Worm (Caenorhabditis elegans): ENCODE results near the gene col-71.
"Not testable (repeated sequence)": the region's sequence is repeated elsewhere in the genome, so short reads cannot be mapped to it uniquely, and the experiment has no call there.

Gene col-71

DNA sequence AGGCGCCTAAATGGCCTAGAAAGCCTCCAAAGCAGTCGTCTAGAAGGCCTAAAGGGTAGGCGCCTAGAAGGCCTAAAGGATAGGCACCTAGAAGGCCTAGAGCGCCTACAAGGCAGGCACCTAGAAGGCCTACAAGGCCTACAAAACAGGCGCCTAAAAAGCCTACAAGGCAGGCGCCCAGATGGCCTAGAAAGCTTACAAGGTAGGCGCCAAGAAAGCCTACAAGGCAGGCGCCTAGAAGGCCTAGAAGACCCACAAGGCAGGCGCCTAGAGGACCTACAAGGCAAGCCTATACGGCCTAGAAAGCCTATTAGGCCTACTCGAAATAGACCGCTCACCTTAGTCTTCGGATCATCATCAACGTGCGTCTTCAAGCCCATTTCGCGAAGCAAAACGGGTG lies 359 bp downstream of the col-71 start:
- TF ChIP-seq unc-62 (GFP tag; optimal IDR thresholded peaks at IDR 0.05), result no peak

DNA sequence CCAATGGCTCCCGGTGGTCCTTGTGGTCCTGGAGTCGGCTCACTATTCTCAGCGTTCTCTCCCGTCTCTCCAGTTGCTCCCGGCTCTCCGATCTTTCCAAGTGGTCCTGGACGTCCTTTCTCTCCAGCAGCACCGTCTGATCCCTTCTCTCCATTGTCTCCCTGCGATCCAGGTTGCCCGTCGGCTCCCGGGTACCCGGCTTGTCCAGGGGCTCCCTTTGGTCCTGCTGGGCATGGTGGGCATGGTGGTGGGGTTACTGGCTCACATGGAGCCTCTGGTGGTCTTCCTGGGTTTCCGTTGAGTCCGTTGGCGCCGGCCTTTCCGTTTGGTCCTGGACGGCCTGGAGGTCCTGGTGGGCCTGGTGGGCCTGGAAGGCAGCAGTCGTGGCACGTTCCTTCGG lies 2.0 kb downstream of the col-71 start:
- TF ChIP-seq unc-62 (GFP tag; optimal IDR thresholded peaks at IDR 0.05), result no peak

DNA sequence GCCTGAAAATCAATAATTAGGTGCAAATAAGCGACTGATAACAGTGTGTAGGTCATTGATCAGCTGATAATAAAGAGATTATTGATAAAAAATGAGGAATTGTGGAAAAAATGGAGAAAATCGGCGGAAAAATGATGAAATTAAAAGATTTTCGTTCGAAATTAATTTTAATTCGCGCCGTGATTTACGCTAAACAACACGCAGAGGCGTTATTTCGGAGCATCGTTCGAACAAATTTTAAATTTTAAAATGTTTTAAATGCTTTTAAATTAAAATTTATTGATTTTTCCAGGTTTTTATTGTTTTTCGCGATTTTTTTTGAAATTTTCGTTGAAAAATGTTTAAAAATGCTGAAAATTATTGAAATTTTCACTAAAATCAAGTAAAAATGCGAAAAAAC lies 3.0 kb downstream of the col-71 start, which contains the start of gene Y49F6B.9:
Y49F6B.9 (minus strand) TSS at position 2 of the 400 bp plus-strand sequence.
- no peak for TF ChIP-seq unc-62 (GFP tag; optimal IDR thresholded peaks at IDR 0.05)

ce11 chrII:3490797-3491196 lies 11.6 kb downstream of the col-71 start, which contains the start of gene fbxb-112:
fbxb-112 (plus strand) TSS chrII:3491097.
- not testable (repeated sequence) for TF ChIP-seq unc-62 (GFP tag; optimal IDR thresholded peaks at IDR 0.05)

- TF ChIP-seq unc-62 (GFP tag; optimal IDR thresholded peaks at IDR 0.05), result no peak
These were observed 20.1 kb downstream of the col-71 start, which contains the start of gene smu-2 for ce11 chrII:3482231-3482630. smu-2 (plus strand) TSS chrII:3482408.

- TF ChIP-seq unc-62 (GFP tag; optimal IDR thresholded peaks at IDR 0.05), result no peak
These were observed 20.8 kb downstream of the col-71 start, which contains the start of gene Y49F6B.8 for ce11 chrII:3481584-3481983. Y49F6B.8 (minus strand) TSS chrII:3481684.

- TF ChIP-seq unc-62 (GFP tag; optimal IDR thresholded peaks at IDR 0.05), result no peak
These were observed 25.2 kb downstream of the col-71 start, which contains the start of gene fbxb-104 for ce11 chrII:3477171-3477570. fbxb-104 (minus strand) TSS chrII:3477271.

ce11 chrII:3476536-3476935 lies 25.8 kb downstream of the col-71 start:
- TF ChIP-seq unc-62 (GFP tag; optimal IDR thresholded peaks at IDR 0.05), result no peak

ce11 chrII:3473744-3474143 lies 28.6 kb downstream of the col-71 start, which contains the start of gene sdz-32:
sdz-32 (plus strand) TSS chrII:3474044.
- no peak for TF ChIP-seq unc-62 (GFP tag; optimal IDR thresholded peaks at IDR 0.05)

DNA sequence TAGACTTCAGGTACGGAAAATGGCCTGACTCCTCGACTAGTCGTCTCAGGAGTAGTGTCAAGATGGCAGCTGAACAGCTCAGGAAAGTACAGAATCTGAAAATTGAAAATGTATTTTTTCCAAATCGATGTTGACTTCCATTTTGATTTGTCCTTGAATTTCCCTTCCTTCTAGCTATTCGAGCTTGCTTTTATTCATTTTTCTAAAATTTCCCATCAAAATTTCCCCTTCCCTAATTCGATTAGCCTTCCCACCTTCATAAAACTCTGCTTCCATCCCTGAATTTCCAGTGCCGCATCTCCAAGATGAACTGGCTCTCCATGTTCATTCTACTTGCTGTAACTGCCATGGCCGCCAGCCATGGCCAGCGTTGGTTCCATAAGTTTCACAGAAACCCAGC lies 29.6 kb downstream of the col-71 start, which contains the start of gene Y49F6B.6:
Y49F6B.6 (plus strand) TSS at position 301 of the 400 bp plus-strand sequence.
- TF ChIP-seq unc-62 (GFP tag; optimal IDR thresholded peaks at IDR 0.05), result no peak

ce11 chrII:3472316-3472715 lies 30.1 kb downstream of the col-71 start, which contains the start of gene Y49F6B.12:
Y49F6B.12 (minus strand) TSS chrII:3472416.
- no peak for TF ChIP-seq unc-62 (GFP tag; optimal IDR thresholded peaks at IDR 0.05)

- no peak for TF ChIP-seq unc-62 (GFP tag; optimal IDR thresholded peaks at IDR 0.05)
These were observed 30.8 kb downstream of the col-71 start, which contains the start of gene Y49F6B.13 for ce11 chrII:3471603-3472002. Y49F6B.13 (minus strand) TSS chrII:3471703.

ce11 chrII:3470549-3470948 lies 31.8 kb downstream of the col-71 start, which contains the start of gene Y49F6B.20:
Y49F6B.20 (minus strand) TSS chrII:3470649.
- no peak for TF ChIP-seq unc-62 (GFP tag; optimal IDR thresholded peaks at IDR 0.05)

DNA sequence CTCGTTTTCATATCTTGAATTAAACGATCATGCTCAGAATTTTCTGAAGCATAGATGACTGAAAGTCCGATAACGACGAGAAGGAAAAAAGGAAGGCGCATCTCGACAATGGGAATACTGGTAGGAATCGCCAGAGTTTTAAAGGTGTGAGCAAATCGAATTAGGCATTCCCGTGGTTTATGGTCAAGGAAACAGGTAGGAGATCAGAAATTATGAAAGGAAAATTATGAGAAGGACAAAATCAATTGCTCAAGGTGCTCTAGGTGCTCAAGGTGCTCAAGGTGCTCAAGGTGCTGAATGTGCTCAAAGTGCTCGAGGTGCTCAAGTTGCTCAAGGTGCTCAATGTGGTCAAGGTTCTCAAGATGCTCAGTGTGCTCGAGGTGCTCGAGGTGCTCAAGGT lies 37.8 kb downstream of the col-71 start, which contains the start of gene C16C8.10:
C16C8.10 (minus strand) TSS at position 101 of the 400 bp plus-strand sequence.
- not testable (repeated sequence) for TF ChIP-seq unc-62 (GFP tag; optimal IDR thresholded peaks at IDR 0.05)

DNA sequence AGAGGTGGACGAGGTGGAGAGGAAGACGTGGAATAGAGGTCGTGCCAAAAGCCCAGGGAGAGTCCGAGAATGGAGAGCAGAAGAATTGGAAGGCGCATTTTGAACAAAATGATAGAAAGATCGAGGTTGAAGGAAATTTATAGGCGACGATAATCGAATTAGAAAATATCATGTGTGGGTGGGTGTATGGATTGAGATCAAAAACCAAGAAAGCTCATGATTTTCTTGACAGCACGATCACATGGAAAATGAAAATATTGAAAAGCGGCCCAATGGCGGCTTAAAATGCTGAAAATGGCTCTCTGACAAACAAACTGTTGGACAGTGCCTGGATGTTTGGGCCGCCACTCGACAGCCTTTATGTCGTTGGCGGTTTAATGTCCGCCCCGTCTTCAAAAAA lies 39.3 kb downstream of the col-71 start, which contains the start of gene C16C8.9:
C16C8.9 (minus strand) TSS at position 101 of the 400 bp plus-strand sequence.
- no peak for TF ChIP-seq unc-62 (GFP tag; optimal IDR thresholded peaks at IDR 0.05)

DNA sequence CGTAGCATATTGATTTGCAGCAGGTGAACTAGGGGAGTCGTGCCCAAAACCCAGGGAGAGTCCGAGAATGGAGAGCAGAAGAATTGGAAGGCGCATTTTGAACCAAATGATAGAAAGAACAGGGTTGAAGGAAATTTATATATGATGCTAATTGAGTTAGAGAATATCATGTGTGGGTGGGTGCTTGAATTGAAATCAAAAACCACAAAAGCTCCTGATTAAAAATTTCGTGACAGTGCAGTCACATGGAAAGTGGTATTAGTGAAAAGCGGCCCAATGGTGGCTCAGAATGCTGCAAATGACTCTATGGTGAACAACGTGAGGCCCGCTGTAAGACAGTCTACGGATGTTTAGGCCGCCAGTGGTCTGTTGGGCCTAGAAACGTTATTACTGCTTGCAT lies 40.8 kb downstream of the col-71 start, which contains the start of gene C16C8.8:
C16C8.8 (minus strand) TSS at position 101 of the 400 bp plus-strand sequence.
- TF ChIP-seq unc-62 (GFP tag; optimal IDR thresholded peaks at IDR 0.05), result no peak

DNA sequence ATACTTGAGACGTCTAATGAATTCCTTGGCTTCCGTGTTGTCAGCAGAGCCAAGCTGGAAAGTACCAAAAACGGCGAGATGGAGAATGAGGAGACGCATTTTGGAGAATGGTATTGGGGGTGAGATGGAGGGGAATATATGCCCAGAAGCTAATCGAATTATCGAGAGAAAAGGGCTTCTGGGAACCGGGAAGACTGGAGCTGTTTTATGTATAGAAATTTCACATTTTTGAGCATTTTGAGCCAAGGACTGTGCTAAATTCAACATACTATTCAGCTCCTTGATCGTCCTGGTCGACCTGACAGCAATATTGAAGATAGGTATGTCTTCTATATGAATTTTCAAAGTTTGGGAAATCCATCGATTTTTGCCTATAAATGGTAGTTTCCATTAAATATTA lies 42.3 kb downstream of the col-71 start, which contains the start of gene C16C8.7:
C16C8.7 (minus strand) TSS at position 101 of the 400 bp plus-strand sequence.
- TF ChIP-seq unc-62 (GFP tag; optimal IDR thresholded peaks at IDR 0.05), result no peak

Data from whole organism, dauer.